Worm (Caenorhabditis elegans): Measurements from ENCODE around the gene mec-15.

ce11 chrII:10204428-10205049 is 35.0 kb downstream of the mec-15 start:
- no peak for TF ChIP-seq him-1 (tag; optimal IDR thresholded peaks at IDR 0.05)
- no peak for TF ChIP-seq dao-5 (tag; optimal IDR thresholded peaks at IDR 0.05)
